Worm (Caenorhabditis elegans): ENCODE data around the gene daf-9.
A peak's percentile ranks its signal among the peaks of the same experiment; 100 is the strongest.

daf-9 gene

ce11 chrX:6247869-6248268 lies 51.1 kb downstream of the daf-9 start (continued):
- TF ChIP-seq mxl-2 (GFP tag; conservative IDR thresholded peaks at IDR 0.05) (no peak), madf-9 (GFP tag; conservative IDR thresholded peaks at IDR 0.05) (no peak), dpl-1 (GFP tag; optimal IDR thresholded peaks at IDR 0.05) (no peak), hlh-30 (tag; optimal IDR thresholded peaks at IDR 0.05; ENCODE audit: insufficient read depth) (no peak), jun-1 (tag; optimal IDR thresholded peaks at IDR 0.05) (no peak)

- TF ChIP-seq ces-1 (GFP tag; optimal IDR thresholded peaks at IDR 0.05) (peak; percentile 12), fkh-10 (GFP tag; optimal IDR thresholded peaks at IDR 0.05) (peak; percentile 10), nhr-28 (tag; optimal IDR thresholded peaks at IDR 0.05) (peak; percentile 66), dve-1 (tag; optimal IDR thresholded peaks at IDR 0.05; ENCODE audit: insufficient read depth) (peak; percentile 17), daf-16 (GFP tag; optimal IDR thresholded peaks at IDR 0.05) (no peak), daf-16 (tag; optimal IDR thresholded peaks at IDR 0.05) (peak; percentile 58), mes-2 (tag; optimal IDR thresholded peaks at IDR 0.05; ENCODE audit: poor library complexity, severe bottlenecking) (no peak), dmd-6 (GFP tag; IDR thresholded peaks at IDR 0.05) (peak; percentile 52), dpl-1 (GFP tag; optimal IDR thresholded peaks at IDR 0.05) (peak; percentile 3), ztf-7 (tag; optimal IDR thresholded peaks at IDR 0.05) (no peak)
Measured at ce11 chrX:6248778-6249658, 52.3 kb downstream of the daf-9 start.

ce11 chrX:6250272-6250752 lies 53.6 kb downstream of the daf-9 start:
- TF ChIP-seq zag-1 (tag; optimal IDR thresholded peaks at IDR 0.05), result no peak
- TF ChIP-seq set-16 (GFP tag; IDR thresholded peaks at IDR 0.05), result 0 out of 2 replicates have a peak, but pooled peaks have one; percentile 8
- no peak for TF ChIP-seq daf-12 (tag; optimal IDR thresholded peaks at IDR 0.05)
- no peak for TF ChIP-seq lin-29 (GFP tag; IDR thresholded peaks at IDR 0.05)
- TF ChIP-seq attf-4 (tag; optimal IDR thresholded peaks at IDR 0.05), result no peak
- no peak for TF ChIP-seq lin-15B (tag; optimal IDR thresholded peaks at IDR 0.05)
- no peak for TF ChIP-seq sdz-12 (GFP tag; optimal IDR thresholded peaks at IDR 0.05)
- TF ChIP-seq nhr-76 (tag; optimal IDR thresholded peaks at IDR 0.05), result no peak
- no peak for TF ChIP-seq lir-3 (tag; optimal IDR thresholded peaks at IDR 0.05)
- TF ChIP-seq ztf-7 (tag; optimal IDR thresholded peaks at IDR 0.05), result peak; percentile 81
- 0 out of 2 replicates have a peak, but pooled peaks have one; percentile 23 for TF ChIP-seq ceh-20 (GFP tag; IDR thresholded peaks at IDR 0.05)
- no peak for TF ChIP-seq nhr-111 (GFP tag; optimal IDR thresholded peaks at IDR 0.05)
- no peak for TF ChIP-seq zfp-2 (tag; optimal IDR thresholded peaks at IDR 0.05)
- TF ChIP-seq T26A8.4 (GFP tag; IDR thresholded peaks at IDR 0.05), result no peak
- TF ChIP-seq ces-1 (GFP tag; optimal IDR thresholded peaks at IDR 0.05), result no peak
- TF ChIP-seq hif-1 (tag; optimal IDR thresholded peaks at IDR 0.05), result no peak
- no peak for TF ChIP-seq ztf-11 (tag; optimal IDR thresholded peaks at IDR 0.05)
- peak; percentile 66 for TF ChIP-seq pqm-1 (tag; optimal IDR thresholded peaks at IDR 0.05)
- TF ChIP-seq nhr-6 (tag; optimal IDR thresholded peaks at IDR 0.05), result no peak
- peak in 1 of 2 experiments; percentile 31 for TF ChIP-seq lsy-2 (tag; optimal IDR thresholded peaks at IDR 0.05)
- TF ChIP-seq dve-1 (tag; optimal IDR thresholded peaks at IDR 0.05; ENCODE audit: insufficient read depth), result peak; percentile 16
- no peak for TF ChIP-seq zfp-3 (GFP tag; conservative IDR thresholded peaks at IDR 0.05)
- no peak for TF ChIP-seq madf-5 (GFP tag; IDR thresholded peaks at IDR 0.05)
- TF ChIP-seq ceh-28 (tag; optimal IDR thresholded peaks at IDR 0.05), result no peak
- peak; percentile 61 for TF ChIP-seq nhr-10 (tag; optimal IDR thresholded peaks at IDR 0.05)
- TF ChIP-seq duxl-1 (tag; optimal IDR thresholded peaks at IDR 0.05; ENCODE audit: poor library complexity), result no peak
- TF ChIP-seq dmd-8 (GFP tag; IDR thresholded peaks at IDR 0.05), result no peak
- no peak for TF ChIP-seq daf-19 (GFP tag; conservative IDR thresholded peaks at IDR 0.05)
- no peak for TF ChIP-seq F49E8.2 (tag; optimal IDR thresholded peaks at IDR 0.05; ENCODE audit: borderline replicate concordance)
- TF ChIP-seq mdl-1 (tag; optimal IDR thresholded peaks at IDR 0.05), result peak in 1 of 2 experiments; percentile 52
- no peak for TF ChIP-seq daf-8 (GFP tag; IDR thresholded peaks at IDR 0.05)
- TF ChIP-seq snpc-1.2 (GFP tag; IDR thresholded peaks at IDR 0.05), result no peak
- TF ChIP-seq ceh-82 (tag; optimal IDR thresholded peaks at IDR 0.05), result no peak
- TF ChIP-seq R02D3.7 (tag; optimal IDR thresholded peaks at IDR 0.05), result no peak
- TF ChIP-seq F26F4.8 (GFP tag; conservative IDR thresholded peaks at IDR 0.05), result no peak
